Fruit fly (Drosophila melanogaster) whole organism, embryonic: Measurements from ENCODE around the gene teq.

Experiments used
- Antp ChIP-seq: fragments of 200-800 bp; sonication (Bioruptor generic); optimal IDR thresholded peaks from 3 replicates; lab custom pipeline; 2016; ENCODE audit warnings: missing biosample characterization, missing genetic modification characterization
- Blimp-1 ChIP-seq: fragments of 200-800 bp; sonication (Bioruptor generic); optimal IDR thresholded peaks from 3 replicates; lab custom pipeline; 2018; ENCODE audit warnings: missing biosample characterization, missing genetic modification characterization, mild to moderate bottlenecking, moderate library complexity, missing genetic modification reagents
- CG10366 ChIP-seq: fragments of 200-800 bp; sonication (Bioruptor generic); IDR thresholded peaks from 2 replicates; pipeline ENCODE4 v1.3.6; 2022; ENCODE audit warnings: missing biosample characterization, missing genetic modification characterization
- CG10959 ChIP-seq: fragments of 200-800 bp; sonication (Bioruptor generic); IDR thresholded peaks from 2 replicates; pipeline ENCODE4 v1.3.6; 2022; ENCODE audit warnings: missing biosample characterization, missing genetic modification characterization
- CG11085 ChIP-seq: fragments of 200-800 bp; sonication (Bioruptor generic); IDR thresholded peaks from 2 replicates; pipeline ENCODE4 v1.3.6; 2022; ENCODE audit warnings: missing biosample characterization, missing genetic modification characterization
- CG11398 ChIP-seq: fragments of 200-800 bp; sonication (Bioruptor generic); optimal IDR thresholded peaks from 2 replicates; lab custom pipeline; 2016; ENCODE audit warnings: missing biosample characterization, missing genetic modification characterization
- CG11560 ChIP-seq: fragments of 200-800 bp; sonication (Bioruptor generic); IDR thresholded peaks from 3 replicates; pipeline ENCODE4 v1.3.6; 2022; ENCODE audit warnings: missing biosample characterization, missing genetic modification characterization
- CG17385 ChIP-seq: fragments of 200-800 bp; sonication (Bioruptor generic); optimal IDR thresholded peaks from 3 replicates; lab custom pipeline; 2018; ENCODE audit warnings: missing biosample characterization, mild to moderate bottlenecking, missing genetic modification characterization
- CG18262 ChIP-seq: fragments of 200-800 bp; optimal IDR thresholded peaks from 3 replicates; lab custom pipeline; 2019; ENCODE audit warnings: missing biosample characterization, mild to moderate bottlenecking, missing genetic modification characterization, moderate library complexity
- CG2712 ChIP-seq: fragments of 200-800 bp; optimal IDR thresholded peaks from 3 replicates; lab custom pipeline; 2019; ENCODE audit warnings: missing biosample characterization, mild to moderate bottlenecking, missing genetic modification characterization, moderate library complexity
- CG30403 ChIP-seq: fragments of 200-800 bp; sonication (Bioruptor generic); optimal IDR thresholded peaks from 3 replicates; lab custom pipeline; 2016; ENCODE audit warnings: missing biosample characterization, missing genetic modification characterization
- CG31441 ChIP-seq: fragments of 200-800 bp; sonication (Bioruptor generic); IDR thresholded peaks from 2 replicates; pipeline ENCODE4 v1.3.6; 2022; ENCODE audit warnings: missing biosample characterization, missing genetic modification characterization
- CG3281 ChIP-seq: fragments of 200-800 bp; sonication (Bioruptor generic); optimal IDR thresholded peaks from 3 replicates; lab custom pipeline; 2017; ENCODE audit warnings: missing biosample characterization, mild to moderate bottlenecking, missing genetic modification characterization
- CG3726 ChIP-seq: fragments of 200-800 bp; sonication (Bioruptor generic); IDR thresholded peaks from 3 replicates; pipeline ENCODE4, ENCODE4 v1.3.6; 2022; ENCODE audit warnings: missing biosample characterization, missing genetic modification characterization
- CG6854 ChIP-seq: fragments of 200-800 bp; sonication (Bioruptor generic); optimal IDR thresholded peaks from 3 replicates; lab custom pipeline; 2017; ENCODE audit warnings: missing biosample characterization, mild to moderate bottlenecking, missing genetic modification characterization
- CG7357 ChIP-seq: fragments of 200-800 bp; sonication (Bioruptor generic); IDR thresholded peaks from 3 replicates; pipeline ENCODE4 v1.3.6; 2022; ENCODE audit warnings: missing biosample characterization, missing genetic modification characterization
- CrebB ChIP-seq: fragments of 200-800 bp; sonication (Bioruptor generic); optimal IDR thresholded peaks from 3 replicates; lab custom pipeline; 2018; ENCODE audit warnings: missing biosample characterization, mild to moderate bottlenecking, missing genetic modification characterization
- E2f1 ChIP-seq: fragments of 200-800 bp; sonication (Bioruptor generic); IDR thresholded peaks from 2 replicates; pipeline ENCODE4 v1.3.6; 2022; ENCODE audit warnings: missing biosample characterization, missing genetic modification characterization
- Eip74EF ChIP-seq, 2 experiments: fragments of 200-800 bp in 1 of 2; fragments of >200 bp in 1 of 2; sonication (Bioruptor generic) in 1 of 2; optimal IDR thresholded peaks; 2 replicates each; lab custom pipeline; 2017 to 2019; ENCODE audit warnings: missing biosample characterization in 2 of 2, missing genetic modification characterization in 2 of 2, mild to moderate bottlenecking in 1 of 2, moderate library complexity in 1 of 2
- Fer3 ChIP-seq: fragments of 200-800 bp; sonication (Bioruptor generic); optimal IDR thresholded peaks from 2 replicates; lab custom pipeline; 2018; ENCODE audit warnings: missing biosample characterization, mild to moderate bottlenecking, missing genetic modification characterization, moderate library complexity
- H15 ChIP-seq: fragments of 200-800 bp; sonication (Bioruptor generic); IDR thresholded peaks from 3 replicates; pipeline ENCODE4 v1.3.6; 2022; ENCODE audit warnings: missing biosample characterization, missing genetic modification characterization
- HLHmδ ChIP-seq: fragments of 200-800 bp; sonication (Bioruptor generic); optimal IDR thresholded peaks from 2 replicates; lab custom pipeline; 2018; ENCODE audit warnings: missing biosample characterization, mild to moderate bottlenecking, missing genetic modification characterization, moderate library complexity
- Med ChIP-seq: fragments of 200-800 bp; sonication (Bioruptor generic); peaks from one replicate; lab custom pipeline; 2016; ENCODE audit warnings: missing biosample characterization, missing genetic modification characterization, mild to moderate bottlenecking, inconsistent platforms, moderate library complexity
- Nf-YC ChIP-seq: fragments of 200-800 bp; optimal IDR thresholded peaks from 3 replicates; lab custom pipeline; 2019; ENCODE audit warnings: missing biosample characterization, mild to moderate bottlenecking, missing genetic modification characterization, moderate library complexity
- Opbp ChIP-seq: fragments of 200-800 bp; sonication (Bioruptor generic); IDR thresholded peaks from 3 replicates; pipeline ENCODE4 v1.3.6; 2022; ENCODE audit warnings: missing biosample characterization, missing genetic modification characterization; ENCODE audit not compliant: partially characterized antibody
- Rfx ChIP-seq: fragments of 200-800 bp; sonication (Bioruptor generic); IDR thresholded peaks from 2 replicates; pipeline ENCODE4 v1.3.6; 2022; ENCODE audit warnings: missing biosample characterization, missing genetic modification characterization
- Rx ChIP-seq: fragments of 200-800 bp; sonication (Bioruptor generic); IDR thresholded peaks from 2 replicates; pipeline ENCODE4 v1.3.6; 2022; ENCODE audit warnings: missing biosample characterization, missing genetic modification characterization
- Sox100B ChIP-seq: fragments of 200-800 bp; sonication (Bioruptor generic); optimal IDR thresholded peaks from 3 replicates; lab custom pipeline; 2018; ENCODE audit warnings: missing biosample characterization, mild to moderate bottlenecking, missing genetic modification characterization
- Spps ChIP-seq: fragments of 200-800 bp; sonication (Bioruptor generic); optimal IDR thresholded peaks from 2 replicates; lab custom pipeline; 2018; ENCODE audit warnings: missing biosample characterization, mild to moderate bottlenecking, missing genetic modification characterization
- Usf ChIP-seq: fragments of 200-800 bp; sonication (Bioruptor generic); optimal IDR thresholded peaks from 2 replicates; lab custom pipeline; 2017; ENCODE audit warnings: missing genotype, missing biosample characterization, missing genetic modification characterization
- abd-A ChIP-seq: fragments of 200-800 bp; sonication (Bioruptor generic); optimal IDR thresholded peaks from 3 replicates; lab custom pipeline; 2019; ENCODE audit warnings: missing biosample characterization, mild to moderate bottlenecking, missing genetic modification characterization, moderate library complexity
- ac ChIP-seq: fragments of 200-800 bp; sonication (Bioruptor generic); optimal IDR thresholded peaks from 3 replicates; lab custom pipeline; 2017; ENCODE audit warnings: missing biosample characterization, mild to moderate bottlenecking, missing genetic modification characterization
- al ChIP-seq: fragments of 200-800 bp; sonication (Bioruptor generic); IDR thresholded peaks from 2 replicates; pipeline ENCODE4 v1.3.6; 2022; ENCODE audit warnings: missing biosample characterization, missing genetic modification characterization
- ase ChIP-seq: fragments of 200-800 bp; sonication (Bioruptor generic); IDR thresholded peaks from 3 replicates; pipeline ENCODE4 v1.3.6; 2022; ENCODE audit warnings: missing biosample characterization, missing genetic modification characterization
- bcd ChIP-seq: fragments of 200-800 bp; sonication (Bioruptor generic); optimal IDR thresholded peaks from 2 replicates; lab custom pipeline; 2017; ENCODE audit warnings: missing biosample characterization, mild to moderate bottlenecking, missing genetic modification characterization
- dmrt11E ChIP-seq: fragments of 200-800 bp; sonication (Bioruptor generic); optimal IDR thresholded peaks from 3 replicates; lab custom pipeline; 2018; ENCODE audit warnings: missing biosample characterization, mild to moderate bottlenecking, missing genetic modification characterization, moderate library complexity
- emc ChIP-seq: fragments of 200-800 bp; sonication (Bioruptor generic); optimal IDR thresholded peaks from 2 replicates; lab custom pipeline; 2016; ENCODE audit warnings: missing biosample characterization, missing genetic modification characterization
- gfzf ChIP-seq: fragments of 200-800 bp; sonication (Bioruptor generic); optimal IDR thresholded peaks from 2 replicates; lab custom pipeline; 2016; ENCODE audit warnings: missing biosample characterization, mild to moderate bottlenecking, missing genetic modification characterization, moderate library complexity
- insv ChIP-seq, 2 experiments: fragments of 200-800 bp; sonication (Bioruptor generic); optimal IDR thresholded peaks; 3 replicates each; lab custom pipeline; 2016 to 2018; ENCODE audit warnings: missing biosample characterization in 2 of 2, missing genetic modification characterization in 2 of 2
- pan ChIP-seq, 4 experiments: fragments of >200 bp in 3 of 4; fragments of 200-800 bp in 1 of 4; sonication (Bioruptor generic) in 1 of 4; optimal IDR thresholded peaks in 3 of 4; IDR thresholded peaks in 1 of 4; 2 replicates each; pipeline versions ENCODE4 v1.3.6 to Lab custom; 2017 to 2022; ENCODE audit warnings: missing biosample characterization in 2 of 4, missing genetic modification characterization in 2 of 4, mixed read lengths in 1 of 4
- pb ChIP-seq: fragments of 200-800 bp; sonication (Bioruptor generic); optimal IDR thresholded peaks from 3 replicates; lab custom pipeline; 2016; ENCODE audit warnings: missing biosample characterization, missing genetic modification characterization
- run ChIP-seq: fragments of 200-800 bp; sonication (Bioruptor generic); optimal IDR thresholded peaks from 3 replicates; lab custom pipeline; 2018; ENCODE audit warnings: missing biosample characterization, mild to moderate bottlenecking, missing genetic modification characterization
- scrt ChIP-seq: fragments of 200-800 bp; sonication (Bioruptor generic); optimal IDR thresholded peaks from 2 replicates; lab custom pipeline; 2018; ENCODE audit warnings: missing biosample characterization, mild to moderate bottlenecking, missing genetic modification characterization, moderate library complexity
- shn ChIP-seq: fragments of 200-800 bp; sonication (Bioruptor generic); optimal IDR thresholded peaks from 3 replicates; lab custom pipeline; 2016; ENCODE audit warnings: missing biosample characterization, missing genetic modification characterization
- slou ChIP-seq: fragments of 200-800 bp; sonication (Bioruptor generic); optimal IDR thresholded peaks from 3 replicates; lab custom pipeline; 2016; ENCODE audit warnings: missing biosample characterization, missing genetic modification characterization
- sr ChIP-seq: fragments of 200-800 bp; sonication (Bioruptor generic); IDR thresholded peaks from 3 replicates; pipeline ENCODE4 v1.3.6; 2022; ENCODE audit warnings: missing biosample characterization, missing genetic modification characterization
- trh ChIP-seq: fragments of 200-800 bp; sonication (Bioruptor generic); optimal IDR thresholded peaks from 2 replicates; lab custom pipeline; 2016; ENCODE audit warnings: missing biosample characterization, missing genetic modification characterization
- tup ChIP-seq: fragments of 200-800 bp; sonication (Bioruptor generic); optimal IDR thresholded peaks from 2 replicates; lab custom pipeline; 2016; ENCODE audit warnings: missing biosample characterization, mild to moderate bottlenecking, missing genetic modification characterization, moderate library complexity
- twi ChIP-seq: fragments of 200-800 bp; optimal IDR thresholded peaks from 2 replicates; lab custom pipeline; 2019; ENCODE audit warnings: missing biosample characterization, mild to moderate bottlenecking, missing genetic modification characterization, moderate library complexity
- usp ChIP-seq: fragments of >200 bp; optimal IDR thresholded peaks from 2 replicates; lab custom pipeline; 2017; ENCODE audit warnings: missing biosample characterization, missing genetic modification characterization

Gene teq

dm6 chr3L:9065997-9066441, 8.4 kb upstream of the teq start, which contains the start of gene Argk1 (continued):
- TF ChIP-seq pb (GFP tag; lab: Kevin White, UChicago) (no peak), insv (GFP tag; optimal IDR thresholded peaks at IDR 0.05; lab: Kevin White, UChicago) (no peak), H15 (GFP tag; lab: Robert Waterston, UW) (no peak), usp (GFP tag; lab: Kevin White, UChicago) (no peak), CG30403 (GFP tag; lab: Kevin White, UChicago) (peak; percentile 46), shn (no peak), abd-A (no peak), CG7357 (GFP tag; lab: Robert Waterston, UW) (0 out of 3 replicates have a peak, but pooled peaks have one; percentile 25), CG10959 (GFP tag; lab: Robert Waterston, UW) (no peak), Blimp-1 (GFP tag; lab: Kevin White, UChicago) (no peak), HLHmδ (GFP tag; lab: Kevin White, UChicago) (no peak), Nf-YC (peak; percentile 38), Rfx (GFP tag; lab: Robert Waterston, UW) (peak; percentile 71), Antp (GFP tag; lab: Kevin White, UChicago) (no peak), Med (GFP tag; lab: Kevin White, UChicago) (no peak), tup (GFP tag; lab: Kevin White, UChicago) (no peak), slou (GFP tag; lab: Kevin White, UChicago) (peak; percentile 17), al (GFP tag; lab: Robert Waterston, UW) (peak; percentile 56; the same call in 1 of the 2 replicates), CG3726 (GFP tag; lab: Robert Waterston, UW) (no peak), run (no peak), scrt (GFP tag; lab: Kevin White, UChicago) (no peak), CG17385 (GFP tag; lab: Kevin White, UChicago) (peak; percentile 43), Usf (no peak), ac (no peak), dmrt11E (tag; lab: Kevin White, UChicago) (no peak), CG2712 (tag; lab: Kevin White, UChicago) (peak; percentile 40), bcd (GFP tag; lab: Kevin White, UChicago) (peak; percentile 10), E2f1 (GFP tag; lab: Robert Waterston, UW) (0 out of 2 replicates have a peak, but pooled peaks have one; percentile 28), twi (no peak), Rx (GFP tag; lab: Robert Waterston, UW) (no peak), CG11398 (no peak), ase (GFP tag; lab: Robert Waterston, UW) (0 out of 3 replicates have a peak, but pooled peaks have one; percentile 16), CrebB (tag; lab: Kevin White, UChicago) (no peak), Opbp (GFP tag; lab: Robert Waterston, UW) (no peak), emc (no peak), Eip74EF (GFP tag; optimal IDR thresholded peaks at IDR 0.05; lab: Kevin White, UChicago) (peak in 1 of 2 experiments; percentile 43), CG11085 (GFP tag; lab: Robert Waterston, UW) (no peak), CG31441 (peak; percentile 65), Fer3 (tag; lab: Kevin White, UChicago) (peak; percentile 13), trh (GFP tag; lab: Kevin White, UChicago) (no peak), CG3281 (GFP tag; lab: Kevin White, UChicago) (peak; percentile 41), CG10366 (GFP tag; lab: Robert Waterston, UW) (peak; percentile 14; the same call in 1 of the 2 replicates), Spps (tag; lab: Kevin White, UChicago) (no peak), CG18262 (tag; lab: Kevin White, UChicago) (peak; percentile 38), CG11560 (tag; lab: Robert Waterston, UW) (0 out of 3 replicates have a peak, but pooled peaks have one; percentile 45), pan (optimal IDR thresholded peaks at IDR 0.05; lab: Kevin White, UChicago) (no peak), pan (GFP tag; optimal IDR thresholded peaks at IDR 0.05 in 1 of 2, IDR thresholded peaks at IDR 0.05 in 1 of 2) (peak in 1 of 2 experiments; percentile 69), CG6854 (GFP tag; lab: Kevin White, UChicago) (no peak), sr (no peak), Sox100B (GFP tag; lab: Kevin White, UChicago) (no peak), gfzf (GFP tag; lab: Kevin White, UChicago) (no peak)
